Fruit fly (Drosophila melanogaster) whole organism, embryonic: ENCODE results near the gene Nct.
A peak's percentile ranks its signal among the peaks of the same experiment; 100 is the strongest.

Source experiments
- CG10321 ChIP-seq: fragments of 200-800 bp; sonication (Bioruptor generic); IDR thresholded peaks from 2 replicates; pipeline ENCODE4 v1.3.6; 2022; ENCODE audit warnings: missing biosample characterization, missing genetic modification characterization
- CG10654 ChIP-seq: fragments of 200-800 bp; sonication (Bioruptor generic); optimal IDR thresholded peaks from 2 replicates; lab custom pipeline; 2016; ENCODE audit warnings: missing biosample characterization, missing genetic modification characterization
- CG12299 ChIP-seq: fragments of 200-800 bp; sonication (Bioruptor generic); optimal IDR thresholded peaks from 2 replicates; lab custom pipeline; 2018; ENCODE audit warnings: missing biosample characterization, mild to moderate bottlenecking, missing genetic modification characterization
- CG13624 ChIP-seq: fragments of 200-800 bp; sonication (Bioruptor generic); optimal IDR thresholded peaks from 2 replicates; lab custom pipeline; 2016; ENCODE audit warnings: missing biosample characterization, missing genetic modification characterization
- CG14441 ChIP-seq: fragments of 200-800 bp; sonication (Bioruptor generic); IDR thresholded peaks from 2 replicates; pipeline ENCODE4 v1.3.6; 2022; ENCODE audit warnings: missing biosample characterization, missing genetic modification characterization
- CG14667 ChIP-seq: fragments of 200-800 bp; sonication (Bioruptor generic); IDR thresholded peaks from 2 replicates; pipeline ENCODE4 v1.3.6; 2022; ENCODE audit warnings: missing biosample characterization, missing genetic modification characterization
- CG14860 ChIP-seq: fragments of 200-800 bp; sonication (Bioruptor generic); IDR thresholded peaks from 3 replicates; pipeline ENCODE4 v1.3.6; 2022; ENCODE audit warnings: missing biosample characterization, missing genetic modification characterization; ENCODE audit not compliant: partially characterized antibody
- CG1529 ChIP-seq: fragments of 200-800 bp; sonication (Bioruptor generic); optimal IDR thresholded peaks from 3 replicates; lab custom pipeline; 2018; ENCODE audit warnings: missing biosample characterization, missing genetic modification characterization
- CG16779 ChIP-seq: fragments of 200-800 bp; sonication (Bioruptor generic); IDR thresholded peaks from 2 replicates; pipeline ENCODE4 v1.3.6; 2022; ENCODE audit warnings: missing biosample characterization, missing genetic modification characterization
- CG17385 ChIP-seq: fragments of 200-800 bp; sonication (Bioruptor generic); optimal IDR thresholded peaks from 3 replicates; lab custom pipeline; 2018; ENCODE audit warnings: missing biosample characterization, mild to moderate bottlenecking, missing genetic modification characterization
- CG1792 ChIP-seq: fragments of 200-800 bp; sonication (Bioruptor generic); optimal IDR thresholded peaks from 2 replicates; lab custom pipeline; 2016; ENCODE audit warnings: missing biosample characterization, missing genetic modification characterization
- CG1832 ChIP-seq: fragments of 200-800 bp; sonication (Bioruptor generic); optimal IDR thresholded peaks from 2 replicates; lab custom pipeline; 2017; ENCODE audit warnings: missing biosample characterization, mild to moderate bottlenecking, missing genetic modification characterization, inconsistent platforms
- CG18599 ChIP-seq: fragments of 200-800 bp; sonication (Bioruptor generic); optimal IDR thresholded peaks from 3 replicates; lab custom pipeline; 2017; ENCODE audit warnings: missing biosample characterization, missing genetic modification characterization, mild to moderate bottlenecking, moderate library complexity, missing genetic modification reagents
- CG2116 ChIP-seq: fragments of 200-800 bp; sonication (Bioruptor generic); optimal IDR thresholded peaks from 3 replicates; lab custom pipeline; 2018; ENCODE audit warnings: missing biosample characterization, mild to moderate bottlenecking, missing genetic modification characterization
- CG2889 ChIP-seq: fragments of 200-800 bp; sonication (Bioruptor generic); IDR thresholded peaks from 3 replicates; pipeline ENCODE4 v1.3.6; 2022; ENCODE audit warnings: missing biosample characterization, missing genetic modification characterization
- CG3995 ChIP-seq: fragments of 200-800 bp; sonication (Bioruptor generic); optimal IDR thresholded peaks from 3 replicates; lab custom pipeline; 2016; ENCODE audit warnings: missing biosample characterization, missing genetic modification characterization
- CG4282 ChIP-seq: fragments of 200-800 bp; sonication (Bioruptor generic); optimal IDR thresholded peaks from 2 replicates; lab custom pipeline; 2016; ENCODE audit warnings: missing biosample characterization, missing genetic modification characterization
- CG7928 ChIP-seq: fragments of 200-800 bp; sonication (Bioruptor generic); optimal IDR thresholded peaks from 2 replicates; lab custom pipeline; 2017; ENCODE audit warnings: missing biosample characterization, mild to moderate bottlenecking, missing genetic modification characterization
- CG7987 ChIP-seq: fragments of 200-800 bp; sonication (Bioruptor generic); optimal IDR thresholded peaks from 2 replicates; lab custom pipeline; 2018; ENCODE audit warnings: missing biosample characterization, mild to moderate bottlenecking, missing genetic modification characterization, moderate library complexity
- CG8944 ChIP-seq: fragments of 200-800 bp; sonication (Bioruptor generic); optimal IDR thresholded peaks from 3 replicates; lab custom pipeline; 2016; ENCODE audit warnings: missing biosample characterization, missing genetic modification characterization
- Ets97D ChIP-seq: fragments of 200-800 bp; sonication (Bioruptor generic); optimal IDR thresholded peaks from 3 replicates; lab custom pipeline; 2016; ENCODE audit warnings: missing biosample characterization, missing genetic modification characterization
- GATAe ChIP-seq: fragments of 200-800 bp; sonication (Bioruptor generic); conservative IDR thresholded peaks from 2 replicates; pipeline ENCODE4 v1.3.6; 2022; ENCODE audit warnings: missing biosample characterization, missing genetic modification characterization
- HLH3B ChIP-seq: fragments of 200-800 bp; sonication (Bioruptor generic); IDR thresholded peaks from 2 replicates; pipeline ENCODE4 v1.3.6; 2022; ENCODE audit warnings: missing biosample characterization, missing genetic modification characterization
- MBD-R2 ChIP-seq: fragments of 200-800 bp; sonication (Bioruptor generic); IDR thresholded peaks from 2 replicates; pipeline ENCODE4 v1.3.6; 2022; ENCODE audit warnings: missing biosample characterization, missing genetic modification characterization
- Trl ChIP-seq, 3 experiments: fragments of >200 bp in 2 of 3; fragments of 200-800 bp in 1 of 3; sonication (Bioruptor generic) in 1 of 3; optimal IDR thresholded peaks; 2 replicates in 1 of 3; 3 replicates in 2 of 3; lab custom pipeline; 2016 to 2017; ENCODE audit warnings: missing biosample characterization in 1 of 3, missing genetic modification characterization in 1 of 3
- Usf ChIP-seq: fragments of 200-800 bp; sonication (Bioruptor generic); optimal IDR thresholded peaks from 2 replicates; lab custom pipeline; 2017; ENCODE audit warnings: missing genotype, missing biosample characterization, missing genetic modification characterization
- abd-A ChIP-seq: fragments of 200-800 bp; sonication (Bioruptor generic); optimal IDR thresholded peaks from 3 replicates; lab custom pipeline; 2019; ENCODE audit warnings: missing biosample characterization, mild to moderate bottlenecking, missing genetic modification characterization, moderate library complexity
- ac ChIP-seq: fragments of 200-800 bp; sonication (Bioruptor generic); optimal IDR thresholded peaks from 3 replicates; lab custom pipeline; 2017; ENCODE audit warnings: missing biosample characterization, mild to moderate bottlenecking, missing genetic modification characterization
- caup ChIP-seq: fragments of 200-800 bp; sonication (Bioruptor generic); optimal IDR thresholded peaks from 3 replicates; lab custom pipeline; 2017; ENCODE audit warnings: missing biosample characterization, mild to moderate bottlenecking, missing genetic modification characterization, moderate library complexity; ENCODE audit not compliant: severe bottlenecking
- chm ChIP-seq: fragments of 200-800 bp; sonication (Bioruptor generic); IDR thresholded peaks from 2 replicates; pipeline ENCODE4 v1.3.6; 2022; ENCODE audit warnings: missing biosample characterization, missing genetic modification characterization
- dmrt11E ChIP-seq: fragments of 200-800 bp; sonication (Bioruptor generic); optimal IDR thresholded peaks from 3 replicates; lab custom pipeline; 2018; ENCODE audit warnings: missing biosample characterization, mild to moderate bottlenecking, missing genetic modification characterization, moderate library complexity
- dmrt99B ChIP-seq: fragments of 200-800 bp; sonication (Bioruptor generic); optimal IDR thresholded peaks from 2 replicates; lab custom pipeline; 2018; ENCODE audit warnings: missing biosample characterization, mild to moderate bottlenecking, missing genetic modification characterization, moderate library complexity
- dpn ChIP-seq, 2 experiments: fragments of 200-800 bp; sonication (Bioruptor generic); optimal IDR thresholded peaks; 3 replicates each; lab custom pipeline; 2016; ENCODE audit warnings: missing biosample characterization in 2 of 2, missing genetic modification characterization in 2 of 2
- dysf ChIP-seq: fragments of 200-800 bp; sonication (Bioruptor generic); IDR thresholded peaks from 3 replicates; pipeline ENCODE4 v1.3.6; 2022; ENCODE audit warnings: missing biosample characterization, missing genetic modification characterization
- fd64A ChIP-seq: fragments of 200-800 bp; sonication (Bioruptor generic); optimal IDR thresholded peaks from 3 replicates; lab custom pipeline; 2018; ENCODE audit warnings: missing biosample characterization, mild to moderate bottlenecking, missing genetic modification characterization
- gcm ChIP-seq: fragments of 200-800 bp; sonication (Bioruptor generic); optimal IDR thresholded peaks from 2 replicates; lab custom pipeline; 2019; ENCODE audit warnings: missing biosample characterization, mild to moderate bottlenecking, missing genetic modification characterization, moderate library complexity
- grau ChIP-seq: fragments of 200-800 bp; optimal IDR thresholded peaks from 3 replicates; lab custom pipeline; 2019; ENCODE audit warnings: missing biosample characterization, mild to moderate bottlenecking, missing genetic modification characterization, moderate library complexity
- hb ChIP-seq: fragments of 200-800 bp; sonication (Bioruptor generic); IDR thresholded peaks from 3 replicates; pipeline ENCODE4 v1.3.6; 2022; ENCODE audit warnings: missing biosample characterization, missing genetic modification characterization; ENCODE audit not compliant: partially characterized antibody
- kay ChIP-seq: fragments of 200-800 bp; sonication (Bioruptor generic); optimal IDR thresholded peaks from 2 replicates; lab custom pipeline; 2016; ENCODE audit warnings: missing biosample characterization, missing genetic modification characterization
- onecut ChIP-seq: fragments of 200-800 bp; sonication (Bioruptor generic); IDR thresholded peaks from 2 replicates; pipeline ENCODE4 v1.3.6; 2022; ENCODE audit warnings: missing biosample characterization, missing genetic modification characterization
- repo ChIP-seq: fragments of 200-800 bp; sonication (Bioruptor generic); optimal IDR thresholded peaks from 2 replicates; lab custom pipeline; 2016; ENCODE audit warnings: missing biosample characterization, missing genetic modification characterization
- shn ChIP-seq: fragments of 200-800 bp; sonication (Bioruptor generic); optimal IDR thresholded peaks from 3 replicates; lab custom pipeline; 2016; ENCODE audit warnings: missing biosample characterization, missing genetic modification characterization
- sim ChIP-seq: fragments of 200-800 bp; sonication (Bioruptor generic); IDR thresholded peaks from 2 replicates; pipeline ENCODE4 v1.3.6; 2022; ENCODE audit warnings: missing biosample characterization, missing genetic modification characterization
- slbo ChIP-seq: fragments of 200-800 bp; sonication (Bioruptor generic); IDR thresholded peaks from 2 replicates; pipeline ENCODE4 v1.3.6; 2022; ENCODE audit warnings: missing biosample characterization, missing genetic modification characterization
- ssp ChIP-seq: fragments of 200-800 bp; sonication (Bioruptor generic); IDR thresholded peaks from 2 replicates; pipeline ENCODE4 v1.3.6; 2022; ENCODE audit warnings: missing biosample characterization, missing genetic modification characterization
- tgo ChIP-seq: fragments of 200-800 bp; sonication (Bioruptor generic); IDR thresholded peaks from 3 replicates; pipeline ENCODE4 v1.3.6; 2022; ENCODE audit warnings: missing biosample characterization, missing genetic modification characterization
- ttk ChIP-seq: fragments of 200-800 bp; sonication (Bioruptor generic); IDR thresholded peaks from 2 replicates; pipeline ENCODE4 v2.1.2; 2022; ENCODE audit warnings: missing biosample characterization, missing genetic modification characterization
- unpg ChIP-seq: fragments of 200-800 bp; sonication (Bioruptor generic); optimal IDR thresholded peaks from 3 replicates; lab custom pipeline; 2018; ENCODE audit warnings: missing biosample characterization, mild to moderate bottlenecking, missing genetic modification characterization, moderate library complexity
- wdn ChIP-seq: fragments of 200-800 bp; sonication (Bioruptor generic); IDR thresholded peaks from 2 replicates; pipeline ENCODE4 v1.3.6; 2022; ENCODE audit warnings: missing biosample characterization, missing genetic modification characterization
- zen2 ChIP-seq: fragments of 200-800 bp; sonication (Bioruptor generic); IDR thresholded peaks from 3 replicates; pipeline ENCODE4 v1.3.6; 2022; ENCODE audit warnings: missing biosample characterization, missing genetic modification characterization; ENCODE audit not compliant: partially characterized antibody
- zf30C ChIP-seq: fragments of 200-800 bp; sonication (Bioruptor generic); optimal IDR thresholded peaks from 3 replicates; lab custom pipeline; 2018; ENCODE audit warnings: missing biosample characterization, mild to moderate bottlenecking, missing genetic modification characterization

Nct gene

DNA sequence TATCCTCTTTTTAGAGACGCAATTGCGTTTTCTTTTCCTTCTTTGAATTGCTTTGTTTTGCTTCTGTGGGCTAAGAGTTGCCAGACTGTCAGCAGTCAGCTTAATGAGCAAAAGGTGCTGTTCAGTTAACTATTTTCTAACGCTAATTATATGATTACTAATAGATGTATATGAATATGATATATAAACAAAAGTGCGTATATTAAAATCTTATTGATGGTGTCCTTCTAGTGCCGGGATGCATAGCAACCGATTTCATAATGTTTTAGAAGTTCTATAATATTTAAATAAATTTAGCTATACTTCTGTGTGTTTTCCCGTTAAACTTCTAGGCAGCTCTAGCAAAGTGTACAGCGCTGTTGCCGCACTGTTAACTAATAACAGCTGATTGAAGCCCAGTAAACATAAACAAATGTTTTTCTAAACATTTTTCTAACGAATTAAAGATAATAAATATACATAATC is 21.5 kb upstream of the Nct start, which contains the start of the genes Kaz and CG43273 (continued):
- TF ChIP-seq CG17385 (GFP tag; lab: Kevin White, UChicago) (no peak), CG14441 (GFP tag; lab: Robert Waterston, UW) (no peak), CG14667 (GFP tag; lab: Robert Waterston, UW) (no peak), CG3995 (no peak), chm (GFP tag; lab: Robert Waterston, UW) (peak; percentile 19; the same call in 1 of the 2 replicates), Trl (optimal IDR thresholded peaks at IDR 0.05; lab: Kevin White, UChicago) (no peak), Trl (GFP tag; optimal IDR thresholded peaks at IDR 0.05; lab: Kevin White, UChicago) (no peak), onecut (GFP tag; lab: Robert Waterston, UW) (no peak), hb (GFP tag; lab: Robert Waterston, UW) (no peak), CG4282 (no peak), dmrt99B (tag; lab: Kevin White, UChicago) (no peak), unpg (GFP tag; lab: Kevin White, UChicago) (no peak), MBD-R2 (GFP tag; lab: Robert Waterston, UW) (peak; percentile 82), kay (GFP tag; lab: Kevin White, UChicago) (peak; percentile 26), CG1832 (GFP tag; lab: Kevin White, UChicago) (no peak), caup (no peak), dpn (GFP tag; optimal IDR thresholded peaks at IDR 0.05; lab: Kevin White, UChicago) (peak in 1 of 2 experiments; percentile 68), ttk (GFP tag; lab: Robert Waterston, UW) (no peak), shn (GFP tag; lab: Kevin White, UChicago) (no peak), CG12299 (tag; lab: Kevin White, UChicago) (peak; percentile 38), grau (tag; lab: Kevin White, UChicago) (no peak), slbo (GFP tag; lab: Robert Waterston, UW) (peak; percentile 71), Usf (no peak), wdn (0 out of 2 replicates have a peak, but pooled peaks have one; percentile 19), dysf (peak; percentile 56; the same call in 1 of the 3 replicates), repo (no peak), CG7987 (no peak), CG13624 (GFP tag; lab: Kevin White, UChicago) (peak; percentile 13), ssp (GFP tag; lab: Robert Waterston, UW) (0 out of 2 replicates have a peak, but pooled peaks have one; percentile 27), CG1792 (GFP tag; lab: Kevin White, UChicago) (no peak), zen2 (GFP tag; lab: Robert Waterston, UW) (no peak), CG14860 (no peak), CG8944 (GFP tag; lab: Kevin White, UChicago) (no peak), zf30C (no peak), Ets97D (GFP tag; lab: Kevin White, UChicago) (no peak), CG10321 (GFP tag; lab: Robert Waterston, UW) (no peak), ac (GFP tag; lab: Kevin White, UChicago) (no peak), CG2889 (GFP tag; lab: Robert Waterston, UW) (no peak), CG1529 (GFP tag; lab: Kevin White, UChicago) (no peak), gcm (GFP tag; lab: Kevin White, UChicago) (no peak), HLH3B (GFP tag; lab: Robert Waterston, UW) (no peak), dmrt11E (tag; lab: Kevin White, UChicago) (peak; percentile 40), sim (GFP tag; lab: Robert Waterston, UW) (no peak), CG7928 (GFP tag; lab: Kevin White, UChicago) (no peak), CG16779 (GFP tag; lab: Robert Waterston, UW) (no peak), abd-A (tag; lab: Kevin White, UChicago) (no peak), CG10654 (GFP tag; lab: Kevin White, UChicago) (peak; percentile 17), CG2116 (peak; percentile 60), fd64A (no peak), tgo (GFP tag; lab: Robert Waterston, UW) (peak; percentile 26; the same call in 1 of the 3 replicates), GATAe (no peak), CG18599 (GFP tag; lab: Kevin White, UChicago) (peak; percentile 67)
